Worm (Caenorhabditis elegans): ENCODE data around the gene ttbk-6.

- TF ChIP-seq snpc-4 (tag; optimal IDR thresholded peaks at IDR 0.05) (no peak), nhr-23 (tag; optimal IDR thresholded peaks at IDR 0.05) (no peak), R02D3.7 (tag; optimal IDR thresholded peaks at IDR 0.05) (no peak), ztf-11 (tag; optimal IDR thresholded peaks at IDR 0.05) (no peak), dmd-4 (tag; optimal IDR thresholded peaks at IDR 0.05) (no peak), ceh-82 (tag; optimal IDR thresholded peaks at IDR 0.05) (no peak), alr-1 (tag; optimal IDR thresholded peaks at IDR 0.05) (no peak)
Observed at ce11 chrIII:5042112-5042511, 32.4 kb upstream of the ttbk-6 start, which contains the start of gene nlp-43.

Data from whole organism, L2 larva.